Worm (Caenorhabditis elegans): ENCODE data around the gene morc-1.

- TF ChIP-seq sem-4 (tag; optimal IDR thresholded peaks at IDR 0.05) (no peak), zag-1 (tag; optimal IDR thresholded peaks at IDR 0.05) (no peak), egl-27 (tag; optimal IDR thresholded peaks at IDR 0.05) (no peak), lin-13 (GFP tag; optimal IDR thresholded peaks at IDR 0.05) (no peak), nhr-12 (tag; optimal IDR thresholded peaks at IDR 0.05) (no peak), nhr-237 (tag; optimal IDR thresholded peaks at IDR 0.05) (no peak), ceh-16 (tag; optimal IDR thresholded peaks at IDR 0.05) (no peak), dmd-4 (tag; optimal IDR thresholded peaks at IDR 0.05) (no peak), R02D3.7 (tag; optimal IDR thresholded peaks at IDR 0.05) (no peak), nhr-25 (tag; optimal IDR thresholded peaks at IDR 0.05) (no peak)
Observed at ce11 chrIII:5159505-5159904, 47.2 kb downstream of the morc-1 start, which contains the start of gene T10F2.5.

Measured in whole organism, L2 larva.